Worm (Caenorhabditis elegans) whole organism, L1 larva: ENCODE results near the gene sam-4.

Experiments
- C04F5.9 ChIP-seq: sonication (generic microtip); optimal IDR thresholded peaks from 2 replicates; lab custom pipeline; 2016; ENCODE audit warnings: missing genetic modification characterization, missing compliant biosample characterization
- C16A3.4 ChIP-seq: fragments of 150-350 bp; optimal IDR thresholded peaks from 2 replicates; lab custom pipeline; 2014; ENCODE audit warnings: missing biosample characterization, missing genetic modification characterization
- C34B4.2 ChIP-seq: sonication (generic microtip); optimal IDR thresholded peaks from 2 replicates; lab custom pipeline; 2017; ENCODE audit warnings: mild to moderate bottlenecking, missing genetic modification characterization, missing compliant biosample characterization
- F16B12.6 ChIP-seq: fragments of 150-350 bp; optimal IDR thresholded peaks from 2 replicates; lab custom pipeline; 2014; ENCODE audit warnings: missing biosample characterization, missing genetic modification characterization
- Y116A8C.19 ChIP-seq: sonication (generic microtip); optimal IDR thresholded peaks from 2 replicates; lab custom pipeline; 2016; ENCODE audit warnings: missing compliant biosample characterization, missing genetic modification characterization, borderline replicate concordance
- aha-1 ChIP-seq: fragments of 150-350 bp; optimal IDR thresholded peaks from 2 replicates; lab custom pipeline; 2014; ENCODE audit warnings: missing biosample characterization, missing genetic modification characterization
- blmp-1 ChIP-seq: fragments of 150-350 bp; optimal IDR thresholded peaks from 2 replicates; lab custom pipeline; 2014; ENCODE audit warnings: missing biosample characterization, missing genetic modification characterization
- ceh-63 ChIP-seq: fragments of 200-800 bp; sonication (Bioruptor generic); optimal IDR thresholded peaks from 2 replicates; lab custom pipeline; 2018; ENCODE audit warnings: mild to moderate bottlenecking, missing genetic modification characterization, missing compliant biosample characterization
- ceh-8 ChIP-seq: fragments of 200-800 bp; sonication (Bioruptor generic); optimal IDR thresholded peaks from 2 replicates; lab custom pipeline; 2018; ENCODE audit warnings: mild to moderate bottlenecking, missing genetic modification characterization, moderate library complexity, missing compliant biosample characterization
- ceh-88 ChIP-seq: fragments of 200-800 bp; sonication (Bioruptor generic); IDR thresholded peaks from 2 replicates; pipeline ENCODE4 v1.3.6; 2022; ENCODE audit warnings: missing genetic modification characterization, missing compliant biosample characterization
- dpl-1 ChIP-seq, 3 experiments: fragments of 150-350 bp in 2 of 3; sonication (generic microtip) in 1 of 3; optimal IDR thresholded peaks; 2 replicates each; lab custom pipeline; 2014 to 2017; ENCODE audit warnings: missing biosample characterization in 3 of 3, missing genetic modification characterization in 3 of 3, missing genetic modification reagents in 3 of 3
- efl-1 ChIP-seq, 4 experiments: fragments of 150-350 bp; optimal IDR thresholded peaks in 3 of 4; peaks in 1 of 4; 1 replicate in 1 of 4; 2 replicates in 3 of 4; lab custom pipeline; 2014; ENCODE audit warnings: missing biosample characterization in 2 of 4, missing genetic modification characterization in 2 of 4, missing genetic modification reagents in 2 of 4
- efl-3 ChIP-seq: fragments of 200-800 bp; sonication (Bioruptor generic); optimal IDR thresholded peaks from 2 replicates; lab custom pipeline; 2018; ENCODE audit warnings: mild to moderate bottlenecking, missing genetic modification characterization, missing compliant biosample characterization
- egl-27 ChIP-seq, 2 experiments: fragments of 150-350 bp in 1 of 2; sonication (generic microtip); optimal IDR thresholded peaks; 3 replicates each; lab custom pipeline; 2017 to 2018; ENCODE audit warnings: missing biosample characterization in 2 of 2, missing genetic modification characterization in 2 of 2, missing genetic modification reagents in 2 of 2
- fos-1 ChIP-seq: fragments of 150-350 bp; optimal IDR thresholded peaks from 2 replicates; lab custom pipeline; 2014; ENCODE audit warnings: missing biosample characterization, missing genetic modification characterization
- grh-1 ChIP-seq: fragments of 200-800 bp; sonication (Bioruptor generic); IDR thresholded peaks from 2 replicates; pipeline ENCODE4 v1.3.6; 2022; ENCODE audit warnings: missing genetic modification reagents, missing genetic modification characterization, missing compliant biosample characterization
- hlh-17 ChIP-seq: fragments of 200-800 bp; sonication (Bioruptor generic); optimal IDR thresholded peaks from 2 replicates; lab custom pipeline; 2018; ENCODE audit warnings: missing genetic modification characterization, mild to moderate bottlenecking, missing compliant biosample characterization, moderate library complexity, borderline replicate concordance
- isw-1 ChIP-seq: fragments of 200-800 bp; sonication (Bioruptor generic); IDR thresholded peaks from 2 replicates; pipeline ENCODE4 v1.3.6; 2022; ENCODE audit warnings: missing genetic modification characterization, missing compliant biosample characterization
- lin-13 ChIP-seq: fragments of 150-350 bp; optimal IDR thresholded peaks from 2 replicates; lab custom pipeline; 2014; ENCODE audit warnings: missing biosample characterization, missing genetic modification reagents, missing genetic modification characterization
- lsy-2 ChIP-seq, 2 experiments: fragments of 150-350 bp; optimal IDR thresholded peaks; 2 replicates each; lab custom pipeline; 2014; ENCODE audit warnings: missing biosample characterization in 2 of 2, missing genetic modification characterization in 2 of 2
- mab-9 ChIP-seq: fragments of 200-800 bp; sonication (Bioruptor generic); IDR thresholded peaks from 2 replicates; pipeline ENCODE4 v1.3.6; 2022; ENCODE audit warnings: missing genetic modification reagents, missing genetic modification characterization, missing compliant biosample characterization
- nhr-11 ChIP-seq: fragments of 150-350 bp; optimal IDR thresholded peaks from 2 replicates; lab custom pipeline; 2014; ENCODE audit warnings: missing biosample characterization, missing genetic modification characterization
- nhr-12 ChIP-seq: sonication (generic microtip); optimal IDR thresholded peaks from 2 replicates; lab custom pipeline; 2017; ENCODE audit warnings: missing biosample characterization, missing genetic modification characterization
- nhr-237 ChIP-seq: fragments of 150-350 bp; optimal IDR thresholded peaks from 2 replicates; lab custom pipeline; 2014; ENCODE audit warnings: missing biosample characterization, missing genetic modification characterization
- nhr-47 ChIP-seq: sonication (generic microtip); optimal IDR thresholded peaks from 2 replicates; lab custom pipeline; 2016; ENCODE audit warnings: mild to moderate bottlenecking, missing genetic modification characterization, moderate library complexity, missing compliant biosample characterization
- nhr-76 ChIP-seq: sonication (generic microtip); optimal IDR thresholded peaks from 2 replicates; lab custom pipeline; 2017; ENCODE audit warnings: missing biosample characterization, missing genetic modification characterization
- nhr-84 ChIP-seq: sonication (generic microtip); optimal IDR thresholded peaks from 2 replicates; lab custom pipeline; 2017; ENCODE audit warnings: missing biosample characterization, missing genetic modification characterization
- nhr-90 ChIP-seq: sonication (generic microtip); optimal IDR thresholded peaks from 2 replicates; lab custom pipeline; 2016; ENCODE audit warnings: mild to moderate bottlenecking, missing genetic modification characterization, missing compliant biosample characterization; ENCODE audit not compliant: poor library complexity
- pag-3 ChIP-seq: sonication (generic microtip); optimal IDR thresholded peaks from 2 replicates; lab custom pipeline; 2017; ENCODE audit warnings: missing genetic modification characterization, mild to moderate bottlenecking, missing compliant biosample characterization, antibody characterized with exemption, borderline replicate concordance; ENCODE audit not compliant: insufficient read depth
- pax-3 ChIP-seq: fragments of 200-800 bp; sonication (Bioruptor generic); optimal IDR thresholded peaks from 2 replicates; lab custom pipeline; 2018; ENCODE audit warnings: mild to moderate bottlenecking, missing genetic modification characterization, moderate library complexity, missing compliant biosample characterization
- pqm-1 ChIP-seq: sonication (generic microtip); optimal IDR thresholded peaks from 3 replicates; lab custom pipeline; 2017; ENCODE audit warnings: missing biosample characterization, missing genetic modification characterization
- rnt-1 ChIP-seq: sonication (generic microtip); optimal IDR thresholded peaks from 2 replicates; lab custom pipeline; 2016; ENCODE audit warnings: mild to moderate bottlenecking, missing genetic modification characterization, moderate library complexity, missing compliant biosample characterization
- skn-1 ChIP-seq: fragments of 150-350 bp; optimal IDR thresholded peaks from 2 replicates; lab custom pipeline; 2014; ENCODE audit warnings: missing biosample characterization, missing genetic modification characterization
- snpc-4 ChIP-seq: fragments of 150-350 bp; optimal IDR thresholded peaks from 2 replicates; lab custom pipeline; 2014; ENCODE audit warnings: missing biosample characterization, missing genetic modification characterization
- snu-23 ChIP-seq: sonication (generic microtip); optimal IDR thresholded peaks from 2 replicates; lab custom pipeline; 2016; ENCODE audit warnings: missing genetic modification characterization, missing compliant biosample characterization
- sox-4 ChIP-seq: sonication (generic microtip); optimal IDR thresholded peaks from 2 replicates; lab custom pipeline; 2016; ENCODE audit warnings: missing genetic modification characterization, missing compliant biosample characterization
- sup-37 ChIP-seq: fragments of 200-800 bp; sonication (Bioruptor generic); optimal IDR thresholded peaks from 2 replicates; lab custom pipeline; 2018; ENCODE audit warnings: mild to moderate bottlenecking, missing genetic modification characterization, missing compliant biosample characterization
- tlp-1 ChIP-seq: fragments of 150-350 bp; optimal IDR thresholded peaks from 2 replicates; lab custom pipeline; 2014; ENCODE audit warnings: missing biosample characterization, missing genetic modification characterization
- unc-130 ChIP-seq: fragments of 150-350 bp; optimal IDR thresholded peaks from 2 replicates; lab custom pipeline; 2017; ENCODE audit warnings: missing biosample characterization, missing genetic modification characterization, inconsistent platforms
- unc-98 ChIP-seq: fragments of 200-800 bp; sonication (Bioruptor generic); IDR thresholded peaks from 2 replicates; pipeline ENCODE4 v1.3.6; 2022; ENCODE audit warnings: missing genetic modification characterization, missing compliant biosample characterization
- xbp-1 ChIP-seq: sonication (generic microtip); optimal IDR thresholded peaks from 2 replicates; lab custom pipeline; 2016; ENCODE audit warnings: missing genetic modification characterization, missing compliant biosample characterization
- zip-4 ChIP-seq: fragments of 200-800 bp; sonication (Bioruptor generic); optimal IDR thresholded peaks from 2 replicates; lab custom pipeline; 2018; ENCODE audit warnings: mild to moderate bottlenecking, missing genetic modification characterization, moderate library complexity, missing compliant biosample characterization
- ztf-11 ChIP-seq, 2 experiments: sonication (generic microtip); optimal IDR thresholded peaks; 2 replicates each; lab custom pipeline; 2016 to 2017; ENCODE audit warnings: missing genetic modification characterization in 2 of 2, missing biosample characterization in 1 of 2, missing compliant biosample characterization in 1 of 2

The sam-4 gene

DNA sequence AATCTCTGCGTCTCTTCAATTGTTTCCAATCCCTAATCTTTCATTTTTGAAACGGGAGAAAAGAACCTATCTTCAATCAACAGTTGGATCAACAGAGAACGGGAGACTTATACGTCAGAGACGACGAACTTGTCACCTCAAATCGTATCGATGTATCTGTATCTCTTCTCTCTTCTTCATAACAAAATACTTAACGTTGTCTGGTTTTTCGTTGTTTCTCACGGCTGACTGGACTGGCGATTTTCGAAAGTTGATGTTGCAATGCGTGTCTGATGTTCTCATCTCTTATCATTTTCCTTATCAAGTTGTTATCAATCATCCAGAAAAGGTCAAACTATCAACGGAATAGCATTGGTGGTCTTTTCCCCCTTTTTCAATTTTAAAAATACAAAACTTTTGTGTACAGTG lies 43.5 kb downstream of the sam-4 start (continued):
- TF ChIP-seq nhr-237 (tag; lab: Kevin White, UChicago) (peak; percentile 31), unc-130 (tag; lab: Kevin White, UChicago) (no peak), mab-9 (GFP tag; lab: Robert Waterston, UW) (no peak), lin-13 (GFP tag; lab: Kevin White, UChicago) (peak; percentile 3), pax-3 (no peak), ztf-11 (tag; optimal IDR thresholded peaks at IDR 0.05; lab: Kevin White, UChicago) (no peak), hlh-17 (GFP tag; lab: Kevin White, UChicago) (no peak), xbp-1 (peak; percentile 13), skn-1 (tag; lab: Kevin White, UChicago) (no peak), tlp-1 (tag; lab: Kevin White, UChicago) (no peak), nhr-90 (peak; percentile 72), C16A3.4 (tag; lab: Kevin White, UChicago) (peak; percentile 56), ceh-8 (GFP tag; lab: Kevin White, UChicago) (no peak), nhr-76 (tag; lab: Kevin White, UChicago) (no peak), zip-4 (GFP tag; lab: Kevin White, UChicago) (no peak), Y116A8C.19 (tag; lab: Kevin White, UChicago) (no peak), egl-27 (tag; optimal IDR thresholded peaks at IDR 0.05; lab: Kevin White, UChicago) (peak in 1 of 2 experiments; percentile 66), blmp-1 (tag; lab: Kevin White, UChicago) (peak; percentile 93), snpc-4 (peak; percentile 3), nhr-84 (tag; lab: Kevin White, UChicago) (no peak), ceh-88 (GFP tag; lab: Robert Waterston, UW) (no peak), ceh-63 (GFP tag; lab: Kevin White, UChicago) (no peak), unc-98 (GFP tag; lab: Robert Waterston, UW) (no peak), lsy-2 (tag; optimal IDR thresholded peaks at IDR 0.05; lab: Kevin White, UChicago) (peak; percentile 31 to 72), snu-23 (GFP tag; lab: Kevin White, UChicago) (peak; percentile 89), C04F5.9 (tag; lab: Kevin White, UChicago) (no peak), efl-1 (optimal IDR thresholded peaks at IDR 0.05; lab: Kevin White, UChicago) (peak; percentile 11 to 38), efl-1 (GFP tag; optimal IDR thresholded peaks at IDR 0.05 in 1 of 2; lab: Kevin White, UChicago) (no peak), dpl-1 (GFP tag; optimal IDR thresholded peaks at IDR 0.05; lab: Kevin White, UChicago) (peak in 2 of 3 experiments; percentile 5 to 30), sox-4 (tag; lab: Kevin White, UChicago) (no peak), isw-1 (GFP tag; lab: Robert Waterston, UW) (no peak), pag-3 (tag; lab: Kevin White, UChicago) (no peak), rnt-1 (tag; lab: Kevin White, UChicago) (no peak), nhr-47 (peak; percentile 55), aha-1 (tag; lab: Kevin White, UChicago) (no peak), nhr-11 (no peak), sup-37 (GFP tag; lab: Kevin White, UChicago) (no peak), grh-1 (GFP tag; lab: Robert Waterston, UW) (peak; percentile 82), fos-1 (tag; lab: Kevin White, UChicago) (no peak), F16B12.6 (tag; lab: Kevin White, UChicago) (no peak), pqm-1 (tag; lab: Kevin White, UChicago) (no peak), C34B4.2 (tag; lab: Kevin White, UChicago) (no peak), nhr-12 (tag; lab: Kevin White, UChicago) (no peak), efl-3 (GFP tag; lab: Kevin White, UChicago) (no peak)
